Worm (Caenorhabditis elegans): Measurements from ENCODE around the gene col-116.

DNA sequence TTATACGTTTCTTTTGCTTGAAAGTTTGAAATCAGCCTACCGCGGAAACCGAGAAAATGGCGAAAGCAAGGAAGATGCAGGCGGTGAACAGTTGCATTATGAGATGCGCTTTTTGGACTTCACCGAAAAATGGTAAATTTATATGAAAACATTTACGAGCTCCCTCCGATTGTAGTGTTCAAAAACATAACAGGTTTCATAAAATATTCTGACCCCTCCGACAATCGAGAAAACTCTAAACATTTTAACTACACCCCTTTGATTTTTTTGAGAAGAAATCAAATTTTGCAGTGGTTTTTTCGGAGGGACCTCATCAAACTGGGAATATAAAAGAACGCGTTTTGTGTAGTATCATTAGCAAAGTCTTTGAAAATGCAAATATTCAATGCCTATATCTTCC is 8.7 kb upstream of the col-116 start, which contains the start of the genes F17E9.18 and F17E9.15:
- TF ChIP-seq sox-2 (GFP tag; IDR thresholded peaks at IDR 0.05) (no peak), ama-1 (optimal IDR thresholded peaks at IDR 0.05) (no peak), unc-86 (tag; optimal IDR thresholded peaks at IDR 0.05) (no peak), madf-2 (tag; optimal IDR thresholded peaks at IDR 0.05) (no peak), sox-4 (tag; optimal IDR thresholded peaks at IDR 0.05) (no peak), ets-4 (tag; optimal IDR thresholded peaks at IDR 0.05) (no peak), pha-4 (tag; optimal IDR thresholded peaks at IDR 0.05) (no peak), gmeb-2 (tag; optimal IDR thresholded peaks at IDR 0.05) (no peak)
